Fruit fly (Drosophila melanogaster): ENCODE measurements around the gene RnrL.

Gene RnrL

DNA sequence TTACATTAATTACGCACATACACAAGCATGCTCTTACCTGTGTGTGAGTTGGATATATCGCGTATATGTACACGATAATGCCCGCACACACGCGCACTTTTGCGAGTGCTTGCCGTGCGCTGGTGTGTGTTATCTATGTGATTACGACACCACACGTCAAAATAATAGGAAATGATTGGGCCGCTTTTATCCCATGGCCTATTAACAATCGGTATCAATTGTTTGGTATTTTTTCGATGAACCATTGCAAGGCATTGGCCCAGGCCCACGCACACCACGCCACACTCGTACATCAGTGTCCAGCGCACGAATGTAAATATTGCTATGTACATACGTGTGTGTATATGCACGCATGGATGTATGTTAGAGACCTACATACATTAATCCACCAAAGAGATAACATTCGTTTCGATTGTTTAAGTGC is 7.1 kb upstream of the RnrL start (continued):
- TF ChIP-seq pan (optimal IDR thresholded peaks at IDR 0.05) (no peak), pan (GFP tag; optimal IDR thresholded peaks at IDR 0.05 in 1 of 2, IDR thresholded peaks at IDR 0.05 in 1 of 2) (no peak), CG9215 (GFP tag; IDR thresholded peaks at IDR 0.05) (no peak), CG17568 (GFP tag; optimal IDR thresholded peaks at IDR 0.05) (peak; percentile 72), pb (GFP tag; optimal IDR thresholded peaks at IDR 0.05) (peak; percentile 16), CG5953 (GFP tag; IDR thresholded peaks at IDR 0.05) (0 out of 2 replicates have a peak, but pooled peaks have one; percentile 19), NK7.1 (GFP tag; optimal IDR thresholded peaks at IDR 0.05) (peak; percentile 34), CG10979 (tag; optimal IDR thresholded peaks at IDR 0.05) (peak; percentile 44), Dip3 (GFP tag; optimal IDR thresholded peaks at IDR 0.05) (no peak), Hr78 (GFP tag; optimal IDR thresholded peaks at IDR 0.05) (peak in 1 of 2 experiments; percentile 51), CG14014 (GFP tag; IDR thresholded peaks at IDR 0.05) (peak; percentile 56; the same call in 1 of the 2 replicates), D (optimal IDR thresholded peaks at IDR 0.05) (peak; percentile 92), D (GFP tag; optimal IDR thresholded peaks at IDR 0.05) (peak; percentile 31), ab (GFP tag; optimal IDR thresholded peaks at IDR 0.05) (peak; percentile 51), dati (GFP tag; IDR thresholded peaks at IDR 0.05) (no peak), CG42726 (GFP tag; IDR thresholded peaks at IDR 0.05; ENCODE audit: partially characterized antibody) (peak; percentile 28; the same call in 1 of the 2 replicates), Atf6 (GFP tag; IDR thresholded peaks at IDR 0.05) (0 out of 2 replicates have a peak, but pooled peaks have one; percentile 62), ind (GFP tag; optimal IDR thresholded peaks at IDR 0.05) (peak; percentile 9), CG4707 (GFP tag; optimal IDR thresholded peaks at IDR 0.05) (peak; percentile 65), Dad (GFP tag; optimal IDR thresholded peaks at IDR 0.05) (peak; percentile 17), bcd (GFP tag; optimal IDR thresholded peaks at IDR 0.05) (no peak), vvl (GFP tag; IDR thresholded peaks at IDR 0.05) (peak; percentile 93), cwo (GFP tag; optimal IDR thresholded peaks at IDR 0.05) (peak; percentile 61), CG18262 (tag; optimal IDR thresholded peaks at IDR 0.05) (peak; percentile 41), CG1832 (GFP tag; optimal IDR thresholded peaks at IDR 0.05) (no peak), CG4820 (GFP tag; optimal IDR thresholded peaks at IDR 0.05) (peak; percentile 2), nerfin-2 (GFP tag; IDR thresholded peaks at IDR 0.05; ENCODE audit: partially characterized antibody) (no peak), bowl (GFP tag; IDR thresholded peaks at IDR 0.05) (no peak; the same call in 1 of the 2 replicates), fu2 (GFP tag; optimal IDR thresholded peaks at IDR 0.05) (peak; percentile 21), eyg (GFP tag; optimal IDR thresholded peaks at IDR 0.05) (peak; percentile 16), Six4 (GFP tag; optimal IDR thresholded peaks at IDR 0.05) (peak; percentile 48), Antp (GFP tag; optimal IDR thresholded peaks at IDR 0.05) (peak; percentile 20), ase (GFP tag; IDR thresholded peaks at IDR 0.05) (no peak), CG7839 (tag; optimal IDR thresholded peaks at IDR 0.05) (peak; percentile 14), CG5180 (GFP tag; optimal IDR thresholded peaks at IDR 0.05) (peak; percentile 65), CG15479 (GFP tag; optimal IDR thresholded peaks at IDR 0.05) (peak; percentile 73), CG16815 (GFP tag; optimal IDR thresholded peaks at IDR 0.05) (no peak), H15 (GFP tag; IDR thresholded peaks at IDR 0.05) (no peak), disco-r (GFP tag; optimal IDR thresholded peaks at IDR 0.05) (peak; percentile 24), CG12236 (GFP tag; optimal IDR thresholded peaks at IDR 0.05) (peak; percentile 43), CG18476 (GFP tag; optimal IDR thresholded peaks at IDR 0.05) (no peak), CG17385 (GFP tag; optimal IDR thresholded peaks at IDR 0.05) (peak; percentile 64), B-H1 (GFP tag; IDR thresholded peaks at IDR 0.05) (no peak), onecut (GFP tag; IDR thresholded peaks at IDR 0.05) (peak; percentile 74), CG7987 (GFP tag; optimal IDR thresholded peaks at IDR 0.05) (peak; percentile 87), wdn (GFP tag; IDR thresholded peaks at IDR 0.05) (0 out of 2 replicates have a peak, but pooled peaks have one; percentile 38), peb (GFP tag; IDR thresholded peaks at IDR 0.05) (no peak), grau (tag; optimal IDR thresholded peaks at IDR 0.05) (peak; percentile 62), CG6813 (GFP tag; optimal IDR thresholded peaks at IDR 0.05) (peak; percentile 66), Pdp1 (GFP tag; optimal IDR thresholded peaks at IDR 0.05) (peak; percentile 38 to 97), Drgx (GFP tag; IDR thresholded peaks at IDR 0.05) (no peak)

All from whole organism, embryonic.